Worm (Caenorhabditis elegans) whole organism, L4 larva: ENCODE results near the gene F46F2.3.

ENCODE experiments used
- F10B5.3 ChIP-seq: sonication (generic microtip); optimal IDR thresholded peaks from 2 replicates; lab custom pipeline; 2016; ENCODE audit warnings: mild to moderate bottlenecking, missing genetic modification characterization, missing compliant biosample characterization
- F26F4.8 ChIP-seq: fragments of 200-800 bp; sonication (Bioruptor generic); conservative IDR thresholded peaks from 2 replicates; pipeline ENCODE4 v1.3.6; 2022; ENCODE audit warnings: missing genetic modification characterization, missing compliant biosample characterization
- F49E8.2 ChIP-seq: sonication (generic microtip); optimal IDR thresholded peaks from 2 replicates; lab custom pipeline; 2016; ENCODE audit warnings: missing compliant biosample characterization, mild to moderate bottlenecking, missing genetic modification characterization, borderline replicate concordance
- R02D3.7 ChIP-seq: fragments of 150-350 bp; sonication (generic microtip); optimal IDR thresholded peaks from 3 replicates; lab custom pipeline; 2014; ENCODE audit warnings: missing biosample characterization, missing genetic modification characterization
- T20F7.1 ChIP-seq: fragments of 200-800 bp; sonication (Bioruptor generic); optimal IDR thresholded peaks from 2 replicates; lab custom pipeline; 2018; ENCODE audit warnings: mild to moderate bottlenecking, missing genetic modification characterization, missing compliant biosample characterization
- T26A8.4 ChIP-seq: fragments of 200-800 bp; sonication (Bioruptor generic); IDR thresholded peaks from 2 replicates; pipeline ENCODE4 v1.3.6; 2022; ENCODE audit warnings: missing genetic modification characterization, missing compliant biosample characterization
- Y105C5A.15 ChIP-seq: fragments of 200-800 bp; sonication (Bioruptor generic); IDR thresholded peaks from 2 replicates; pipeline ENCODE4 v1.3.6; 2022; ENCODE audit warnings: missing genetic modification characterization, missing compliant biosample characterization
- aha-1 ChIP-seq: fragments of 150-350 bp; peaks from one replicate; lab custom pipeline; 2014; ENCODE audit warnings: missing biosample characterization, missing genetic modification characterization
- attf-4 ChIP-seq: sonication (generic microtip); optimal IDR thresholded peaks from 3 replicates; lab custom pipeline; 2017; ENCODE audit warnings: missing biosample characterization, missing genetic modification characterization
- daf-12 ChIP-seq: fragments of 150-350 bp; optimal IDR thresholded peaks from 2 replicates; lab custom pipeline; 2014; ENCODE audit warnings: missing biosample characterization, missing genetic modification reagents, missing genetic modification characterization
- daf-16 ChIP-seq, 3 experiments: sonication (generic microtip); optimal IDR thresholded peaks; 2 replicates each; lab custom pipeline; 2016 to 2017; ENCODE audit warnings: missing genetic modification characterization in 3 of 3, missing genetic modification reagents in 3 of 3, mild to moderate bottlenecking in 2 of 3, missing compliant biosample characterization in 2 of 3, missing biosample characterization in 1 of 3, moderate library complexity in 1 of 3
- dmd-8 ChIP-seq: fragments of 200-800 bp; sonication (Bioruptor generic); IDR thresholded peaks from 2 replicates; pipeline ENCODE4 v1.3.6; 2022; ENCODE audit warnings: missing genetic modification characterization, missing compliant biosample characterization
- dmd-9 ChIP-seq: fragments of 200-800 bp; sonication (Bioruptor generic); IDR thresholded peaks from 2 replicates; pipeline ENCODE4 v1.3.6; 2022; ENCODE audit warnings: missing genetic modification reagents, missing genetic modification characterization, missing compliant biosample characterization
- dpl-1 ChIP-seq: fragments of 150-350 bp; optimal IDR thresholded peaks from 2 replicates; lab custom pipeline; 2014; ENCODE audit warnings: missing biosample characterization, missing genetic modification reagents, missing genetic modification characterization
- duxl-1 ChIP-seq: sonication (generic microtip); optimal IDR thresholded peaks from 2 replicates; lab custom pipeline; 2016; ENCODE audit warnings: mild to moderate bottlenecking, missing genetic modification characterization, moderate library complexity, missing compliant biosample characterization; ENCODE audit not compliant: poor library complexity
- dve-1 ChIP-seq: sonication (generic microtip); optimal IDR thresholded peaks from 2 replicates; lab custom pipeline; 2017; ENCODE audit warnings: antibody characterized with exemption, mild to moderate bottlenecking, missing genetic modification characterization, missing compliant biosample characterization; ENCODE audit not compliant: insufficient read depth
- egl-43 ChIP-seq: fragments of 200-800 bp; sonication (Bioruptor generic); IDR thresholded peaks from 2 replicates; pipeline ENCODE4 v1.3.6; 2022; ENCODE audit warnings: missing genetic modification reagents, missing genetic modification characterization, missing compliant biosample characterization
- fkh-10 ChIP-seq: fragments of 150-350 bp; optimal IDR thresholded peaks from 2 replicates; lab custom pipeline; 2014; ENCODE audit warnings: missing biosample characterization, missing genetic modification reagents, missing genetic modification characterization
- hif-1 ChIP-seq, 2 experiments: sonication (generic microtip); optimal IDR thresholded peaks; 2 replicates each; lab custom pipeline; 2016 to 2017; ENCODE audit warnings: missing compliant biosample characterization in 2 of 2, missing genetic modification characterization in 2 of 2, missing genetic modification reagents in 2 of 2, missing genotype in 2 of 2, mild to moderate bottlenecking in 1 of 2
- hlh-11 ChIP-seq: fragments of 200-800 bp; sonication (Bioruptor generic); optimal IDR thresholded peaks from 2 replicates; lab custom pipeline; 2018; ENCODE audit warnings: mild to moderate bottlenecking, missing genetic modification characterization, missing compliant biosample characterization
- hlh-30 ChIP-seq: sonication (generic microtip); optimal IDR thresholded peaks from 2 replicates; lab custom pipeline; 2017; ENCODE audit warnings: antibody characterized with exemption, mild to moderate bottlenecking, missing genetic modification characterization, missing compliant biosample characterization; ENCODE audit not compliant: insufficient read depth
- hmg-1.1 ChIP-seq: fragments of 200-800 bp; sonication (Bioruptor generic); IDR thresholded peaks from 2 replicates; pipeline ENCODE4 v1.3.6; 2022; ENCODE audit warnings: missing genetic modification reagents, missing genetic modification characterization, missing compliant biosample characterization
- lin-1 ChIP-seq: fragments of 200-800 bp; sonication (Bioruptor generic); IDR thresholded peaks from 2 replicates; pipeline ENCODE4 v1.3.6; 2022; ENCODE audit warnings: missing genetic modification reagents, missing genetic modification characterization, missing compliant biosample characterization
- lin-13 ChIP-seq: fragments of 150-350 bp; optimal IDR thresholded peaks from 2 replicates; lab custom pipeline; 2014; ENCODE audit warnings: missing biosample characterization, missing genetic modification reagents, missing genetic modification characterization
- lin-29 ChIP-seq: fragments of 200-800 bp; sonication (Bioruptor generic); IDR thresholded peaks from 2 replicates; pipeline ENCODE4 v1.3.6; 2022; ENCODE audit warnings: missing genetic modification reagents, missing genetic modification characterization, missing compliant biosample characterization
- lin-38 ChIP-seq: fragments of 200-800 bp; sonication (Bioruptor generic); IDR thresholded peaks from 2 replicates; pipeline ENCODE4 v1.3.6; 2022; ENCODE audit warnings: missing genetic modification reagents, missing genetic modification characterization, missing compliant biosample characterization
- lin-39 ChIP-seq: fragments of 150-350 bp; optimal IDR thresholded peaks from 2 replicates; lab custom pipeline; 2014; ENCODE audit warnings: missing biosample characterization, missing genetic modification reagents, missing genetic modification characterization
- lsy-2 ChIP-seq, 2 experiments: fragments of 150-350 bp in 1 of 2; sonication (generic microtip) in 1 of 2; optimal IDR thresholded peaks; 2 replicates each; lab custom pipeline; 2014 to 2017; ENCODE audit warnings: missing biosample characterization in 2 of 2, missing genetic modification characterization in 2 of 2
- madf-5 ChIP-seq, 2 experiments: fragments of 200-800 bp; sonication (Bioruptor generic); IDR thresholded peaks; 2 replicates each; pipeline ENCODE4 v1.3.6; 2022; ENCODE audit warnings: missing compliant biosample characterization in 2 of 2, missing genetic modification characterization in 2 of 2
- mdl-1 ChIP-seq, 2 experiments: fragments of 150-350 bp in 1 of 2; sonication (generic microtip) in 1 of 2; optimal IDR thresholded peaks; 2 replicates each; lab custom pipeline; 2014 to 2017; ENCODE audit warnings: missing biosample characterization in 2 of 2, missing genetic modification characterization in 2 of 2
- mep-1 ChIP-seq: fragments of 150-350 bp; sonication (generic microtip); optimal IDR thresholded peaks from 3 replicates; lab custom pipeline; 2014; ENCODE audit warnings: missing biosample characterization, missing genetic modification characterization
- mxl-3 ChIP-seq: fragments of 200-800 bp; sonication (Bioruptor generic); optimal IDR thresholded peaks from 2 replicates; lab custom pipeline; 2018; ENCODE audit warnings: mild to moderate bottlenecking, missing genetic modification characterization, missing compliant biosample characterization
- nhr-102 ChIP-seq: sonication (generic microtip); optimal IDR thresholded peaks from 2 replicates; lab custom pipeline; 2016; ENCODE audit warnings: mild to moderate bottlenecking, missing genetic modification characterization, moderate library complexity, missing compliant biosample characterization
- nhr-11 ChIP-seq: fragments of 150-350 bp; optimal IDR thresholded peaks from 2 replicates; lab custom pipeline; 2014; ENCODE audit warnings: missing biosample characterization, missing genetic modification characterization
- nhr-25 ChIP-seq: sonication (generic microtip); optimal IDR thresholded peaks from 2 replicates; lab custom pipeline; 2017; ENCODE audit warnings: missing genetic modification characterization, mild to moderate bottlenecking, missing compliant biosample characterization, antibody characterized with exemption, moderate library complexity, borderline replicate concordance; ENCODE audit not compliant: insufficient read depth
- nhr-28 ChIP-seq: fragments of 150-350 bp; optimal IDR thresholded peaks from 2 replicates; lab custom pipeline; 2014; ENCODE audit warnings: missing biosample characterization, missing genetic modification characterization
- nhr-48 ChIP-seq: sonication (generic microtip); optimal IDR thresholded peaks from 2 replicates; lab custom pipeline; 2016; ENCODE audit warnings: mild to moderate bottlenecking, missing genetic modification characterization, missing compliant biosample characterization
- nhr-76 ChIP-seq: fragments of 150-350 bp; optimal IDR thresholded peaks from 2 replicates; lab custom pipeline; 2014; ENCODE audit warnings: missing biosample characterization, missing genetic modification characterization
- pqm-1 ChIP-seq: sonication (generic microtip); optimal IDR thresholded peaks from 2 replicates; lab custom pipeline; 2017; ENCODE audit warnings: missing biosample characterization, missing genetic modification characterization
- rbr-2 ChIP-seq: sonication (generic microtip); optimal IDR thresholded peaks from 2 replicates; lab custom pipeline; 2016; ENCODE audit warnings: missing genotype, missing genetic modification characterization, missing compliant biosample characterization
- set-16 ChIP-seq: fragments of 200-800 bp; sonication (Bioruptor generic); IDR thresholded peaks from 2 replicates; pipeline ENCODE4 v1.3.6; 2022; ENCODE audit warnings: missing genetic modification reagents, missing genetic modification characterization, missing compliant biosample characterization
- snpc-1.2 ChIP-seq: fragments of 200-800 bp; sonication (Bioruptor generic); IDR thresholded peaks from 2 replicates; pipeline ENCODE4 v1.3.6; 2022; ENCODE audit warnings: missing genetic modification reagents, missing genetic modification characterization, missing compliant biosample characterization
- spr-1 ChIP-seq: sonication (generic microtip); optimal IDR thresholded peaks from 2 replicates; lab custom pipeline; 2016; ENCODE audit warnings: mild to moderate bottlenecking, missing genetic modification characterization, missing compliant biosample characterization
- tag-97 ChIP-seq: fragments of 200-800 bp; sonication (Bioruptor generic); IDR thresholded peaks from 2 replicates; pipeline ENCODE4 v1.3.6; 2022; ENCODE audit warnings: missing genetic modification characterization, missing compliant biosample characterization
- unc-130 ChIP-seq: sonication (generic microtip); optimal IDR thresholded peaks from 2 replicates; lab custom pipeline; 2016; ENCODE audit warnings: missing genetic modification reagents, missing genetic modification characterization, missing compliant biosample characterization
- zag-1 ChIP-seq: fragments of 150-350 bp; optimal IDR thresholded peaks from 2 replicates; lab custom pipeline; 2014; ENCODE audit warnings: missing biosample characterization, missing genetic modification characterization
- zfp-2 ChIP-seq: sonication (generic microtip); optimal IDR thresholded peaks from 2 replicates; lab custom pipeline; 2016; ENCODE audit warnings: mild to moderate bottlenecking, missing genetic modification characterization, missing compliant biosample characterization
- zip-11 ChIP-seq: fragments of 200-800 bp; sonication (Bioruptor generic); IDR thresholded peaks from 2 replicates; pipeline ENCODE4 v1.3.6; 2022; ENCODE audit warnings: missing genetic modification characterization, missing compliant biosample characterization

F46F2.3 gene

DNA sequence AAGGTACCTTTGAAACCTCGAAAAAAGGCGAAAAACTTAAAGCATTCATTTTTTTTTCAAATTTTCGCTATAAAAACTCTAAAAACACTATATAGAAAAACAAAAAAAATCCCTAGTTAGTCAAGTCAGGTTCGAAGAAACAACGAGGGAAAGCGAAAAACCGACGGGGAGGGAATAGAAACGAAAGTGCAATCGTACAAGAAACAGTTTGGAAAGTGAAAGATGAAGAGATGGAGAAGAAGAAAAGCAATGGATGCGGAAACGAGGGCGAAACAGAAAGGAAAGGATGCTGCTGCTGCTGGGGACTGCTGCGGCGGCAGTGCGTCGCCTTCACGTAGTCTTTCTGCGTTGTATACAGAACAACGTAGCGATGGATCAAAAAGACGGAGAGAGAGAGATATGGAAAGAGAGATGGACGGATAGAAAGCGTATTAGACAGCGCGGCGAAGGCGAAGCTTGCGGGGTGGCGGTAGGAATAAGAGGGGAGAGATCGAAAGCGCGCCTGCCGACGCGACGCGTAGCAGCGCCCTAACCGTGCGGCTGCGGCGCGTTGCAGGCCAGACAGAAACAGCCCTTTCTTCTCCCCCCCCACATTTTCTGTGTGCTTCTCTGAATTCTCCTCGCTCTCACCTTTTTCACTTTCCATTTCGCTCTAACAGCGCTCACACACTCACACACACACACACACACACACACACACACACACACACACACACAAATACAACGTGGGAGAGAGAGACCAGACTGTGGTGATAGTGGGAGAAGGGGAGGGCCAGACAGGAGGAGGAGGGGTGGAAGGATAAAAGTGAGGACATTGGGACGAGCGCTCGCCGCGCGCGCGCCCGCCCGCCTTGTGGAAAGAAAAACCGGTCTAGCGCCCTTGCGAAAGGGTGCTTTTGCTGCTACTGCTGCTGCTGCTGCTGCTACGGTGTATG lies 15.0 kb upstream of the F46F2.3 start (continued):
- TF ChIP-seq T20F7.1: no peak
- peak; percentile 42 for TF ChIP-seq lin-38
- peak; percentile 75 for TF ChIP-seq rbr-2 (tag; lab: Kevin White, UChicago)
- no peak for TF ChIP-seq zip-11 (GFP tag; lab: Robert Waterston, UW)
- no peak for TF ChIP-seq madf-5 (GFP tag; IDR thresholded peaks at IDR 0.05; lab: Robert Waterston, UW)
- no peak for TF ChIP-seq attf-4 (tag; lab: Kevin White, UChicago)
- TF ChIP-seq Y105C5A.15: no peak
- TF ChIP-seq zfp-2 (tag; lab: Kevin White, UChicago): no peak
- TF ChIP-seq nhr-11 (tag; lab: Kevin White, UChicago): peak; percentile 87
- peak; percentile 90 for TF ChIP-seq lin-13
- peak; percentile 81 for TF ChIP-seq hmg-1.1
- no peak for TF ChIP-seq dmd-9
- no peak for TF ChIP-seq F49E8.2 (tag; lab: Kevin White, UChicago)
- no peak for TF ChIP-seq pqm-1 (tag; lab: Kevin White, UChicago)
- TF ChIP-seq daf-16 (GFP tag; optimal IDR thresholded peaks at IDR 0.05; lab: Kevin White, UChicago): peak in 1 of 2 experiments; percentile 75
- peak; percentile 78 for TF ChIP-seq daf-16 (tag; optimal IDR thresholded peaks at IDR 0.05; lab: Kevin White, UChicago)
- TF ChIP-seq unc-130 (GFP tag; lab: Kevin White, UChicago): no peak
- TF ChIP-seq R02D3.7 (tag; lab: Kevin White, UChicago): no peak
- TF ChIP-seq zag-1 (tag; lab: Kevin White, UChicago): no peak
- TF ChIP-seq nhr-102: peak; percentile 89
- peak; percentile 28 for TF ChIP-seq F10B5.3 (tag; lab: Kevin White, UChicago)
- TF ChIP-seq duxl-1: no peak
- no peak for TF ChIP-seq F26F4.8 (GFP tag; lab: Robert Waterston, UW)
- peak; percentile 100 for TF ChIP-seq aha-1 (tag; lab: Kevin White, UChicago)
- peak; percentile 74 to 81 for TF ChIP-seq lsy-2 (tag; optimal IDR thresholded peaks at IDR 0.05; lab: Kevin White, UChicago)
- TF ChIP-seq nhr-76 (tag; lab: Kevin White, UChicago): no peak
- peak; percentile 21 for TF ChIP-seq fkh-10 (GFP tag; lab: Kevin White, UChicago)
- TF ChIP-seq tag-97 (GFP tag; lab: Robert Waterston, UW): no peak
- no peak for TF ChIP-seq dmd-8 (GFP tag; lab: Robert Waterston, UW)
- no peak for TF ChIP-seq daf-12
- peak; percentile 56; the same call in 1 of the 2 replicates for TF ChIP-seq lin-1 (GFP tag; lab: Robert Waterston, UW)

DNA sequence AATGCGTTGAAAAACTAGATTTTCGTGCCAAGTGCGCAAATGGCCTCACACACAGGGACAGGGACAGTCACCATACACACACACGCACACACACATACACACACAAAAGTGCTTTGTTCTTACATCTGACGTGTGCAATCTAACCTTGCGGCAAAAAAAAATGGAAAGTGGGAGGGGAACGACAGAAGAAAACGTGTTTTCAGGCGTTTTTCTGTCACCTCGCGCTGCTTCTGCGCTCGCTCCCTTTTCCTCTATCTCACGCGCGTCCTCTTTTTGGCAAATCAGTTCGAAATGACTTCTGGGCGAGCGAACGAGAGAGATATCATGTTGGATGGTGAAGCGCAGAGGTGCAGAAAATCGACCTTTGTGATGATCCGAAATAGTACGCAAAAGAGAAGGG lies 14.0 kb upstream of the F46F2.3 start:
- TF ChIP-seq set-16 (GFP tag; lab: Robert Waterston, UW) (peak; percentile 57), egl-43 (GFP tag; lab: Robert Waterston, UW) (no peak), mep-1 (tag; lab: Kevin White, UChicago) (peak; percentile 76), spr-1 (peak; percentile 30), nhr-48 (tag; lab: Kevin White, UChicago) (peak; percentile 84), lsy-2 (tag; optimal IDR thresholded peaks at IDR 0.05; lab: Kevin White, UChicago) (peak in 1 of 2 experiments; percentile 41), T26A8.4 (GFP tag; lab: Robert Waterston, UW) (peak; percentile 18; the same call in 1 of the 2 replicates), hif-1 (tag; optimal IDR thresholded peaks at IDR 0.05; lab: Kevin White, UChicago) (peak in 1 of 2 experiments; percentile 35), lin-39 (tag; lab: Kevin White, UChicago) (no peak), hlh-11 (tag; lab: Kevin White, UChicago) (peak; percentile 83), mdl-1 (tag; optimal IDR thresholded peaks at IDR 0.05; lab: Kevin White, UChicago) (peak; percentile 68 to 93), mxl-3 (peak; percentile 94), rbr-2 (tag; lab: Kevin White, UChicago) (peak; percentile 19), snpc-1.2 (GFP tag; lab: Robert Waterston, UW) (no peak), hlh-30 (tag; lab: Kevin White, UChicago) (peak; percentile 91), nhr-28 (peak; percentile 64), lin-29 (GFP tag; lab: Robert Waterston, UW) (0 out of 2 replicates have a peak, but pooled peaks have one; percentile 72), dve-1 (peak; percentile 44), dpl-1 (peak; percentile 21), nhr-25 (tag; lab: Kevin White, UChicago) (peak; percentile 91), lin-38 (0 out of 2 replicates have a peak, but pooled peaks have one; percentile 6), nhr-11 (tag; lab: Kevin White, UChicago) (no peak)
